Worm (Caenorhabditis elegans) whole organism, L4 larva: ENCODE results near the gene F07C6.4.

Source experiments
- D1046.2 ChIP-seq: fragments of 200-800 bp; sonication (Bioruptor generic); IDR thresholded peaks from 2 replicates; pipeline ENCODE4 v1.3.6; 2022; ENCODE audit warnings: missing genetic modification characterization, missing compliant biosample characterization
- F10B5.3 ChIP-seq: sonication (generic microtip); optimal IDR thresholded peaks from 2 replicates; lab custom pipeline; 2016; ENCODE audit warnings: mild to moderate bottlenecking, missing genetic modification characterization, missing compliant biosample characterization
- F37D6.2 ChIP-seq: sonication (generic microtip); optimal IDR thresholded peaks from 2 replicates; lab custom pipeline; 2016; ENCODE audit warnings: mild to moderate bottlenecking, missing genetic modification characterization, missing compliant biosample characterization
- F44E2.7 ChIP-seq: fragments of 200-800 bp; sonication (Bioruptor generic); IDR thresholded peaks from 2 replicates; pipeline ENCODE4 v2.1.2; 2022; ENCODE audit warnings: missing genetic modification characterization, missing compliant biosample characterization
- R02D3.7 ChIP-seq: fragments of 150-350 bp; sonication (generic microtip); optimal IDR thresholded peaks from 3 replicates; lab custom pipeline; 2014; ENCODE audit warnings: missing biosample characterization, missing genetic modification characterization
- Y105C5A.15 ChIP-seq: fragments of 200-800 bp; sonication (Bioruptor generic); IDR thresholded peaks from 2 replicates; pipeline ENCODE4 v1.3.6; 2022; ENCODE audit warnings: missing genetic modification characterization, missing compliant biosample characterization
- Y5F2A.4 ChIP-seq: fragments of 200-800 bp; sonication (Bioruptor generic); optimal IDR thresholded peaks from 2 replicates; lab custom pipeline; 2018; ENCODE audit warnings: mild to moderate bottlenecking, missing genetic modification characterization, missing compliant biosample characterization
- Y75B8A.6 ChIP-seq: fragments of 200-800 bp; sonication (Bioruptor generic); IDR thresholded peaks from 2 replicates; pipeline ENCODE4 v1.3.6; 2022; ENCODE audit warnings: missing genetic modification reagents, missing genetic modification characterization, missing compliant biosample characterization
- ZK337.2 ChIP-seq: fragments of 200-800 bp; sonication (Bioruptor generic); IDR thresholded peaks from 2 replicates; pipeline ENCODE4 v1.3.6; 2022; ENCODE audit warnings: missing genetic modification reagents, missing genetic modification characterization, missing compliant biosample characterization
- aha-1 ChIP-seq: fragments of 150-350 bp; peaks from one replicate; lab custom pipeline; 2014; ENCODE audit warnings: missing biosample characterization, missing genetic modification characterization
- aly-2 ChIP-seq: sonication (generic microtip); optimal IDR thresholded peaks from 2 replicates; lab custom pipeline; 2018; ENCODE audit warnings: missing biosample characterization, missing genetic modification characterization
- arid-1 ChIP-seq: fragments of 200-800 bp; sonication (Bioruptor generic); conservative IDR thresholded peaks from 2 replicates; pipeline ENCODE4 v1.3.6; 2022; ENCODE audit warnings: missing genetic modification reagents, missing genetic modification characterization, missing compliant biosample characterization
- attf-4 ChIP-seq: sonication (generic microtip); optimal IDR thresholded peaks from 3 replicates; lab custom pipeline; 2017; ENCODE audit warnings: missing biosample characterization, missing genetic modification characterization
- ceh-20 ChIP-seq: fragments of 200-800 bp; sonication (Bioruptor generic); IDR thresholded peaks from 2 replicates; pipeline ENCODE4 v1.3.6; 2022; ENCODE audit warnings: missing genetic modification reagents, missing genetic modification characterization, missing compliant biosample characterization
- ceh-44 ChIP-seq: fragments of 200-800 bp; sonication (Bioruptor generic); IDR thresholded peaks from 2 replicates; pipeline ENCODE4 v1.3.6; 2022; ENCODE audit warnings: missing genetic modification reagents, missing genetic modification characterization, missing compliant biosample characterization
- ces-1 ChIP-seq: fragments of 150-350 bp; sonication (generic microtip); optimal IDR thresholded peaks from 4 replicates; lab custom pipeline; 2014; ENCODE audit warnings: missing biosample characterization, missing genetic modification reagents, missing genetic modification characterization
- ctbp-1 ChIP-seq: fragments of 200-800 bp; sonication (Bioruptor generic); IDR thresholded peaks from 2 replicates; pipeline ENCODE4 v1.3.6; 2022; ENCODE audit warnings: missing genetic modification reagents, missing genetic modification characterization, missing compliant biosample characterization
- daf-16 ChIP-seq, 3 experiments: sonication (generic microtip); optimal IDR thresholded peaks; 2 replicates each; lab custom pipeline; 2016 to 2017; ENCODE audit warnings: missing genetic modification characterization in 3 of 3, missing genetic modification reagents in 3 of 3, mild to moderate bottlenecking in 2 of 3, missing compliant biosample characterization in 2 of 3, missing biosample characterization in 1 of 3, moderate library complexity in 1 of 3
- dmd-6 ChIP-seq: fragments of 200-800 bp; sonication (Bioruptor generic); IDR thresholded peaks from 2 replicates; pipeline ENCODE4 v1.3.6; 2022; ENCODE audit warnings: missing genetic modification reagents, missing genetic modification characterization, missing compliant biosample characterization
- dmd-9 ChIP-seq: fragments of 200-800 bp; sonication (Bioruptor generic); IDR thresholded peaks from 2 replicates; pipeline ENCODE4 v1.3.6; 2022; ENCODE audit warnings: missing genetic modification reagents, missing genetic modification characterization, missing compliant biosample characterization
- dpl-1 ChIP-seq: fragments of 150-350 bp; optimal IDR thresholded peaks from 2 replicates; lab custom pipeline; 2014; ENCODE audit warnings: missing biosample characterization, missing genetic modification reagents, missing genetic modification characterization
- dve-1 ChIP-seq: sonication (generic microtip); optimal IDR thresholded peaks from 2 replicates; lab custom pipeline; 2017; ENCODE audit warnings: antibody characterized with exemption, mild to moderate bottlenecking, missing genetic modification characterization, missing compliant biosample characterization; ENCODE audit not compliant: insufficient read depth
- egl-27 ChIP-seq: sonication (generic microtip); optimal IDR thresholded peaks from 3 replicates; lab custom pipeline; 2017; ENCODE audit warnings: missing biosample characterization, missing genetic modification reagents, missing genetic modification characterization
- gei-8 ChIP-seq: fragments of 200-800 bp; sonication (Bioruptor generic); optimal IDR thresholded peaks from 2 replicates; lab custom pipeline; 2018; ENCODE audit warnings: mild to moderate bottlenecking, missing genetic modification characterization, missing compliant biosample characterization
- hlh-11 ChIP-seq: fragments of 200-800 bp; sonication (Bioruptor generic); optimal IDR thresholded peaks from 2 replicates; lab custom pipeline; 2018; ENCODE audit warnings: mild to moderate bottlenecking, missing genetic modification characterization, missing compliant biosample characterization
- hlh-30 ChIP-seq: sonication (generic microtip); optimal IDR thresholded peaks from 2 replicates; lab custom pipeline; 2017; ENCODE audit warnings: antibody characterized with exemption, mild to moderate bottlenecking, missing genetic modification characterization, missing compliant biosample characterization; ENCODE audit not compliant: insufficient read depth
- jun-1 ChIP-seq: fragments of 150-350 bp; optimal IDR thresholded peaks from 2 replicates; lab custom pipeline; 2014; ENCODE audit warnings: missing biosample characterization, missing genetic modification reagents, missing genetic modification characterization
- lir-3 ChIP-seq: sonication (generic microtip); optimal IDR thresholded peaks from 2 replicates; lab custom pipeline; 2016; ENCODE audit warnings: mild to moderate bottlenecking, missing genetic modification characterization, missing compliant biosample characterization
- mdl-1 ChIP-seq, 2 experiments: fragments of 150-350 bp in 1 of 2; sonication (generic microtip) in 1 of 2; optimal IDR thresholded peaks; 2 replicates each; lab custom pipeline; 2014 to 2017; ENCODE audit warnings: missing biosample characterization in 2 of 2, missing genetic modification characterization in 2 of 2
- mdt-29 ChIP-seq: fragments of 200-800 bp; sonication (Bioruptor generic); IDR thresholded peaks from 2 replicates; pipeline ENCODE4 v1.3.6; 2022; ENCODE audit warnings: missing genetic modification reagents, missing genetic modification characterization, missing compliant biosample characterization
- mep-1 ChIP-seq: fragments of 150-350 bp; sonication (generic microtip); optimal IDR thresholded peaks from 3 replicates; lab custom pipeline; 2014; ENCODE audit warnings: missing biosample characterization, missing genetic modification characterization
- mes-2 ChIP-seq: sonication (generic microtip); optimal IDR thresholded peaks from 2 replicates; lab custom pipeline; 2016; ENCODE audit warnings: missing genotype, mild to moderate bottlenecking, missing genetic modification characterization, missing compliant biosample characterization; ENCODE audit not compliant: poor library complexity, severe bottlenecking
- nhr-237 ChIP-seq: sonication (generic microtip); optimal IDR thresholded peaks from 2 replicates; lab custom pipeline; 2017; ENCODE audit warnings: missing biosample characterization, missing genetic modification characterization
- nhr-25 ChIP-seq: sonication (generic microtip); optimal IDR thresholded peaks from 2 replicates; lab custom pipeline; 2017; ENCODE audit warnings: missing genetic modification characterization, mild to moderate bottlenecking, missing compliant biosample characterization, antibody characterized with exemption, moderate library complexity, borderline replicate concordance; ENCODE audit not compliant: insufficient read depth
- nhr-77 ChIP-seq: fragments of 150-350 bp; optimal IDR thresholded peaks from 2 replicates; lab custom pipeline; 2014; ENCODE audit warnings: missing biosample characterization, missing genetic modification characterization
- pha-4 ChIP-seq, 2 experiments: fragments of 150-350 bp in 1 of 2; fragments of 200-800 bp in 1 of 2; sonication (Bioruptor generic) in 1 of 2; IDR thresholded peaks in 1 of 2; optimal IDR thresholded peaks in 1 of 2; 2 replicates each; pipeline versions ENCODE4 v1.3.6 to Lab custom; 2014 to 2022; ENCODE audit warnings: missing genetic modification characterization in 2 of 2, missing genetic modification reagents in 2 of 2, missing biosample characterization in 1 of 2, missing compliant biosample characterization in 1 of 2
- pqm-1 ChIP-seq: sonication (generic microtip); optimal IDR thresholded peaks from 2 replicates; lab custom pipeline; 2017; ENCODE audit warnings: missing biosample characterization, missing genetic modification characterization
- rbr-2 ChIP-seq: sonication (generic microtip); optimal IDR thresholded peaks from 2 replicates; lab custom pipeline; 2016; ENCODE audit warnings: missing genotype, missing genetic modification characterization, missing compliant biosample characterization
- saeg-2 ChIP-seq: fragments of 200-800 bp; sonication (Bioruptor generic); IDR thresholded peaks from 2 replicates; pipeline ENCODE4 v1.3.6; 2022; ENCODE audit warnings: missing genetic modification reagents, missing genetic modification characterization, missing compliant biosample characterization
- sdz-12 ChIP-seq: fragments of 200-800 bp; sonication (Bioruptor generic); optimal IDR thresholded peaks from 2 replicates; lab custom pipeline; 2018; ENCODE audit warnings: mild to moderate bottlenecking, missing genetic modification characterization, missing compliant biosample characterization
- skn-1 ChIP-seq: fragments of 150-350 bp; optimal IDR thresholded peaks from 2 replicates; lab custom pipeline; 2014; ENCODE audit warnings: missing biosample characterization, missing genetic modification characterization
- snpc-1.2 ChIP-seq: fragments of 200-800 bp; sonication (Bioruptor generic); IDR thresholded peaks from 2 replicates; pipeline ENCODE4 v1.3.6; 2022; ENCODE audit warnings: missing genetic modification reagents, missing genetic modification characterization, missing compliant biosample characterization
- spr-3 ChIP-seq: fragments of 200-800 bp; sonication (Bioruptor generic); optimal IDR thresholded peaks from 2 replicates; lab custom pipeline; 2018; ENCODE audit warnings: mild to moderate bottlenecking, missing genetic modification characterization, missing compliant biosample characterization
- tra-1 ChIP-seq: fragments of 200-800 bp; sonication (Bioruptor generic); IDR thresholded peaks from 2 replicates; pipeline ENCODE4 v1.3.6; 2022; ENCODE audit warnings: missing genetic modification reagents, missing genetic modification characterization, missing compliant biosample characterization
- unc-62 ChIP-seq, 3 experiments: fragments of 150-350 bp in 1 of 3; sonication (generic microtip); optimal IDR thresholded peaks in 2 of 3; peaks in 1 of 3; 1 replicate in 1 of 3; 2 replicates in 2 of 3; lab custom pipeline; 2014 to 2017; ENCODE audit warnings: missing biosample characterization in 3 of 3, missing genetic modification characterization in 3 of 3, missing genetic modification reagents in 3 of 3, missing genotype in 1 of 3
- zfp-3 ChIP-seq: fragments of 200-800 bp; sonication (Bioruptor generic); conservative IDR thresholded peaks from 2 replicates; pipeline ENCODE4 v1.3.6; 2022; ENCODE audit warnings: missing genetic modification reagents, missing genetic modification characterization, missing compliant biosample characterization
- zip-11 ChIP-seq: fragments of 200-800 bp; sonication (Bioruptor generic); IDR thresholded peaks from 2 replicates; pipeline ENCODE4 v1.3.6; 2022; ENCODE audit warnings: missing genetic modification characterization, missing compliant biosample characterization
- zip-2 ChIP-seq: fragments of 150-350 bp; optimal IDR thresholded peaks from 2 replicates; lab custom pipeline; 2014; ENCODE audit warnings: missing biosample characterization, missing genetic modification characterization
- ztf-7 ChIP-seq: fragments of 150-350 bp; optimal IDR thresholded peaks from 2 replicates; lab custom pipeline; 2014; ENCODE audit warnings: missing biosample characterization, missing genetic modification characterization

The F07C6.4 gene

DNA sequence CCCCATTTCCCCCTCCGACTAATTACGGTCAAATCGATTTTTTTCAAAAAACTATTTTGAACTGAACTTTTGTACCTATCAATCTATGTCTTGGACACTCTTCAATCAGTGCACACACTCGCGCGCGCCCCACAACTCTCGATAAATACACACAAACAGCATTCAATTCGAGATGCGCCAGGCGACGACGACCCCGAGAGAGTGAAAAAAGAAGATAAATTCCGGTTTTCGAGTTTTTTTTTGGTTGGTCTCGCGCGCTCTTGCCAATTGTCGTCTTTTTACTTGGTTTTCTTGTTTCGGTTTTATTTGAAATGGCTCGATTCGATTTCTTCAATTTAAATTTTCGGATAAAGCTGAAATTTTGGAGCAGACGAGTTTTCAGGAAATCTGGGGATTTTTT, 34.6 kb downstream of the F07C6.4 start:
- TF ChIP-seq sdz-12 (GFP tag; lab: Kevin White, UChicago) (no peak), aha-1 (tag; lab: Kevin White, UChicago) (no peak), lir-3 (tag; lab: Kevin White, UChicago) (no peak), pha-4 (GFP tag; IDR thresholded peaks at IDR 0.05; lab: Robert Waterston, UW) (no peak), pha-4 (tag; optimal IDR thresholded peaks at IDR 0.05; lab: Kevin White, UChicago) (peak; percentile 36), ztf-7 (tag; lab: Kevin White, UChicago) (no peak), ceh-44 (no peak), spr-3 (no peak), Y75B8A.6 (GFP tag; lab: Robert Waterston, UW) (no peak; the same call in 1 of the 2 replicates), rbr-2 (tag; lab: Kevin White, UChicago) (peak; percentile 19), zfp-3 (GFP tag; lab: Robert Waterston, UW) (no peak), Y105C5A.15 (GFP tag; lab: Robert Waterston, UW) (no peak), skn-1 (no peak), ces-1 (GFP tag; lab: Kevin White, UChicago) (no peak), snpc-1.2 (GFP tag; lab: Robert Waterston, UW) (0 out of 2 replicates have a peak, but pooled peaks have one; percentile 19), mdt-29 (no peak), nhr-25 (tag; lab: Kevin White, UChicago) (no peak), dpl-1 (GFP tag; lab: Kevin White, UChicago) (no peak), nhr-237 (tag; lab: Kevin White, UChicago) (no peak), arid-1 (GFP tag; lab: Robert Waterston, UW) (0 out of 2 replicates have a peak, but pooled peaks have one; percentile 28), mep-1 (tag; lab: Kevin White, UChicago) (peak; percentile 61), hlh-11 (tag; lab: Kevin White, UChicago) (peak; percentile 48), zip-2 (tag; lab: Kevin White, UChicago) (no peak), daf-16 (GFP tag; optimal IDR thresholded peaks at IDR 0.05; lab: Kevin White, UChicago) (no peak), daf-16 (tag; optimal IDR thresholded peaks at IDR 0.05; lab: Kevin White, UChicago) (no peak), aly-2 (tag; lab: Kevin White, UChicago) (no peak), zip-11 (GFP tag; lab: Robert Waterston, UW) (no peak), nhr-77 (no peak), F10B5.3 (no peak), mdl-1 (tag; optimal IDR thresholded peaks at IDR 0.05; lab: Kevin White, UChicago) (peak in 1 of 2 experiments; percentile 37), D1046.2 (no peak), unc-62 (GFP tag; optimal IDR thresholded peaks at IDR 0.05 in 1 of 2; lab: Kevin White, UChicago) (no peak), unc-62 (tag; optimal IDR thresholded peaks at IDR 0.05; lab: Kevin White, UChicago) (no peak), R02D3.7 (tag; lab: Kevin White, UChicago) (no peak), F44E2.7 (GFP tag; lab: Robert Waterston, UW) (no peak), ceh-20 (GFP tag; lab: Robert Waterston, UW) (no peak), jun-1 (tag; lab: Kevin White, UChicago) (no peak), dve-1 (tag; lab: Kevin White, UChicago) (peak; percentile 14), egl-27 (tag; lab: Kevin White, UChicago) (no peak), ZK337.2 (GFP tag; lab: Robert Waterston, UW) (no peak), dmd-9 (GFP tag; lab: Robert Waterston, UW) (no peak), ctbp-1 (GFP tag; lab: Robert Waterston, UW) (no peak), tra-1 (GFP tag; lab: Robert Waterston, UW) (no peak), mes-2 (tag; lab: Kevin White, UChicago) (peak; percentile 54), Y5F2A.4 (no peak), pqm-1 (tag; lab: Kevin White, UChicago) (no peak), saeg-2 (no peak), F37D6.2 (tag; lab: Kevin White, UChicago) (no peak), hlh-30 (tag; lab: Kevin White, UChicago) (peak; percentile 26), gei-8 (no peak), dmd-6 (GFP tag; lab: Robert Waterston, UW) (0 out of 2 replicates have a peak, but pooled peaks have one; percentile 26), attf-4 (no peak)
